Worm (Caenorhabditis elegans) whole organism, L4/young adult: ENCODE measurements around the gene F56D1.1.

ENCODE experiments used
- W03F9.2 ChIP-seq: fragments of 150-350 bp; optimal IDR thresholded peaks from 2 replicates; lab custom pipeline; 2014; ENCODE audit warnings: missing biosample characterization, missing genetic modification characterization
- dao-5 ChIP-seq: sonication (generic microtip); optimal IDR thresholded peaks from 2 replicates; lab custom pipeline; 2016; ENCODE audit warnings: missing genotype, missing genetic modification characterization, moderate library complexity, missing compliant biosample characterization
- him-1 ChIP-seq: sonication (generic microtip); optimal IDR thresholded peaks from 2 replicates; lab custom pipeline; 2016; ENCODE audit warnings: missing genotype, missing genetic modification reagents, missing genetic modification characterization, missing compliant biosample characterization

DNA sequence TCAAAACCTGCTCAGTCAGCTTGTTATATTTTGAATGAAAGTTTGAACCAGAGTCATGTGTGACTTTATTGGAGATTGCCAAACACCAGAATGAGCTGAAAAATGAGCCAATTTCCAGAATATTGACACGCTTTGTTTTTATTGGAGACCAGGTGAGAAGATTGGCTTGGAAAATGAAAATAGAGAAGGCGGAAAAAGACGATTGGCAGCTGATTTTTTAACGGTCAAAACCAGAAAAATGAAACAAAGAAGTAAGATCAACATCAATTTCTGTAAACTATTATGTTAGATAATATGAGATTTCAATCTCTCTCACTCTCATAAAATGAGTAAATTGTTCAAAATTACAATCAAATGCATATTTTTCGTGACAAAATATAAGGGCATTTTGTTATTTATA is 45.3 kb upstream of the F56D1.1 start, which contains the start of gene srx-114:
- no peak for TF ChIP-seq him-1 (tag; lab: Kevin White, UChicago)
- no peak for TF ChIP-seq W03F9.2
- TF ChIP-seq dao-5 (tag; lab: Kevin White, UChicago) = no peak
